Worm (Caenorhabditis elegans): Measurements from ENCODE around the gene dap-3.

ce11 chrII:10618157-10618556 lies 37.2 kb downstream of the dap-3 start, which contains the start of gene C14A4.13:
- no peak for TF ChIP-seq egl-27 (tag; optimal IDR thresholded peaks at IDR 0.05)
- TF ChIP-seq mdl-1 (tag; optimal IDR thresholded peaks at IDR 0.05): no peak
- no peak for TF ChIP-seq ceh-9 (tag; optimal IDR thresholded peaks at IDR 0.05)
- no peak for TF ChIP-seq nhr-25 (tag; optimal IDR thresholded peaks at IDR 0.05)
- no peak for TF ChIP-seq ceh-82 (tag; optimal IDR thresholded peaks at IDR 0.05)
- TF ChIP-seq ceh-28 (tag; optimal IDR thresholded peaks at IDR 0.05): no peak
- no peak for TF ChIP-seq unc-62 (GFP tag; optimal IDR thresholded peaks at IDR 0.05)
- no peak for TF ChIP-seq snpc-4 (tag; optimal IDR thresholded peaks at IDR 0.05)
- no peak for TF ChIP-seq elt-3 (tag; optimal IDR thresholded peaks at IDR 0.05)
